Worm (Caenorhabditis elegans) whole organism, young adult: Measurements from ENCODE around the gene C15H7.4.

Experiments used
- F10E7.11 ChIP-seq: sonication (generic microtip); optimal IDR thresholded peaks from 2 replicates; lab custom pipeline; 2017; ENCODE audit warnings: mild to moderate bottlenecking, missing genetic modification characterization, moderate library complexity, missing compliant biosample characterization
- Y53F4B.3 ChIP-seq: fragments of 200-800 bp; sonication (Bioruptor generic); IDR thresholded peaks from 2 replicates; pipeline ENCODE4 v1.3.6; 2022; ENCODE audit warnings: missing genetic modification reagents, missing genetic modification characterization, missing compliant biosample characterization
- efl-1 ChIP-seq: fragments of 150-350 bp; optimal IDR thresholded peaks from 2 replicates; lab custom pipeline; 2014; ENCODE audit warnings: missing biosample characterization, missing genetic modification reagents, missing genetic modification characterization
- hmg-1.2 ChIP-seq: fragments of 200-800 bp; sonication (Bioruptor generic); IDR thresholded peaks from 2 replicates; pipeline ENCODE4 v1.3.6; 2022; ENCODE audit warnings: missing genetic modification reagents, missing genetic modification characterization, missing compliant biosample characterization
- ztf-26 ChIP-seq: sonication (generic microtip); optimal IDR thresholded peaks from 2 replicates; lab custom pipeline; 2017; ENCODE audit warnings: missing genetic modification characterization, missing compliant biosample characterization

DNA sequence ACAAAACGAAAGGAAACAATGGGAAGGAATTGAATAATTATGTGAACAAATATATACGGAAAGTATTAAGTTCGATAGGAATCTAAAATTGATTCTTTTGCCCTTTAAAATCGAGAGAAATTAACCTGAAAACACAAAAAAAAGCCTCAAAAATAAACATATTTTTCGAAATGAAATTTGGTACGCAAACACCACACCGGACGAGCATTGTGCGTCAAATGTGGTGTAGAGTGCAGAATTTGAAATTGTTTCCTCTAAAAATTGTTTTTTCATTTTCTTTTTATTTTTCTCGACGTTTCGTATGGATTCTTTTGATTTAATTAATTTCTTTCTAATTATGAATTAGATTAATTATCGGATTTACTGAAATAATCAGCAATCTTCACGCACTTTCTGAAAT is 39.7 kb upstream of the C15H7.4 start:
- TF ChIP-seq Y53F4B.3 (no peak), F10E7.11 (tag; lab: Kevin White, UChicago) (no peak), ztf-26 (tag; lab: Kevin White, UChicago) (no peak), hmg-1.2 (GFP tag; lab: Robert Waterston, UW) (no peak), efl-1 (GFP tag; lab: Kevin White, UChicago) (no peak)
